Worm (Caenorhabditis elegans): ENCODE measurements around the gene C01G10.17.

- no peak for TF ChIP-seq ref-1 (GFP tag; conservative IDR thresholded peaks at IDR 0.05)
- no peak for TF ChIP-seq ztf-23 (GFP tag; IDR thresholded peaks at IDR 0.05)
- TF ChIP-seq ztf-29 (GFP tag; IDR thresholded peaks at IDR 0.05) = no peak
- no peak for TF ChIP-seq klf-2 (GFP tag; conservative IDR thresholded peaks at IDR 0.05)
- TF ChIP-seq T22C8.4 (GFP tag; IDR thresholded peaks at IDR 0.05) = no peak
- no peak for TF ChIP-seq flt-1 (GFP tag; IDR thresholded peaks at IDR 0.05)
- no peak for TF ChIP-seq cog-1 (tag; optimal IDR thresholded peaks at IDR 0.05)
- no peak for TF ChIP-seq med-1 (GFP tag; optimal IDR thresholded peaks at IDR 0.05; ENCODE audit: insufficient read depth)
Observed at ce11 chrV:15132423-15132822, 41.9 kb downstream of the C01G10.17 start, which contains the start of gene str-171.
